Worm (Caenorhabditis elegans): ENCODE results near the gene F23B12.4.
"Not testable (repeated sequence)": the region's sequence is repeated elsewhere in the genome, so short reads cannot be mapped to it uniquely, and the experiment has no call there.

F23B12.4 gene

DNA sequence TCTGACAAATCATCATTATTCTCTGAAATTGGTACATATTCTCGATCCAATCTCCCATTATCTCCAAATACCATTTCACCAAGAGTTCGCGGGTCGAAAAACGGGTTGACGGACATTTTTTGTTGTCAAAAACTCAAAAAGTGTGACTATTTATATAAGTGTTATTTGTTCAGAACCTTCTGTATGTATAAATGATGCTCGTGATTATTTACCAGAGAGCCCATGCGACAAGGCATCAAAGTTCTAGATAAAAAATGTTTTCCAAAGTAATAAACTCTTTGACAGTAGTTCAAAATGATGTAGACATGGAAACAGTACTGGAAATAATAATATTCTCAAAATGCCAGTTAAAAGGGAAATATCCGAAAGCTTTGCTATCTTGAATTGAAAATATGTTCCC is 21.7 kb downstream of the F23B12.4 start:
- TF ChIP-seq ceh-63 (GFP tag; optimal IDR thresholded peaks at IDR 0.05) (no peak), fkh-8 (tag; optimal IDR thresholded peaks at IDR 0.05) (no peak), nhr-47 (tag; optimal IDR thresholded peaks at IDR 0.05) (no peak), skn-1 (tag; optimal IDR thresholded peaks at IDR 0.05) (peak; percentile 1)

DNA sequence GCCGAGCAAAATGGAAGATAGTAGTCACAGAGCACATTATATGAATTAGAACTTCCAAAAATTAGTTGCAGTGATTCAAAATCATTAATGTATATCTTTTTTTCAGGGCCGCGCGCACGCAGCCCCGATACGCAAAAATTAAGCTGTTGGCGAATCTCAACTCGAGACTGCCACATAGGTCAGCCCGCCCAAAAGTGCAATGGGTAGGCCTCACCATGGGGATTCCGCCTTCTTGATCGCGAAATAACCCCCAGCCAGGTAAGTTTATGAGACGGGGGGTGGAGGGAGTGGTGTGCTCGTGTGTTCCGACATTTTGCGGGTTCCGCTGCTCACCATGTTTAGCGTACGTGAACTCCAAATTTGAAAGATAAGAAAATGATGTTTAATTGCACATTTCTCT is 22.1 kb downstream of the F23B12.4 start, which contains the start of gene F08H9.3:
Gene F08H9.3 (minus strand): TSS at position 252 of the 400 bp plus-strand sequence.
- TF ChIP-seq nhr-90 (tag; optimal IDR thresholded peaks at IDR 0.05; ENCODE audit: poor library complexity), result peak; percentile 26
- peak; percentile 16 for TF ChIP-seq nhr-71 (tag; optimal IDR thresholded peaks at IDR 0.05)
- TF ChIP-seq efl-1 (optimal IDR thresholded peaks at IDR 0.05), result not testable (repeated sequence)
- TF ChIP-seq efl-1 (GFP tag; optimal IDR thresholded peaks at IDR 0.05 in 1 of 2), result peak in 1 of 2 experiments; percentile 84
- TF ChIP-seq snpc-4 (tag; optimal IDR thresholded peaks at IDR 0.05), result peak; percentile 86
- peak; percentile 85 for TF ChIP-seq elt-2 (tag; optimal IDR thresholded peaks at IDR 0.05)
- TF ChIP-seq nhr-20 (tag; optimal IDR thresholded peaks at IDR 0.05), result peak; percentile 9

DNA sequence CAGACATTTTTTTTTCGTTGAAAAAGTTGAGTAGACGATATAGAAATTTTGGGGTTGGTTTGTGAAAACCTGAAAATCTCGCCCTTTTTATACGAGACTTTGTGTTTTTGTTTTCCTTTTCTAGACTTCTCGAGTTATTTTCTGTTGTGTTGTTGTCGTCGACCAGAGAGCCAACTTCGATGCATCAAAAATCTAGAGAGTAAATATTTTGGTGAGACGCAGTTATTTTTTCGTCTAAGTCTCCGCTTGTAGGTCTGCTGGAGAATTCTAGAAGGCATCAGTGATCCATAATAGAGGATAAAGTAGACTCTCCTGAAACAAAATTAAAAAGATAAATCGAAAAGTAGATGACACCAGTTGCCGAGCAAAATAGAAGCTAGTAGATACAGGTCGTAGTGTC is 23.4 kb downstream of the F23B12.4 start, which contains the start of gene F08H9.4:
Gene F08H9.4 (minus strand): TSS at position 61 of the 400 bp plus-strand sequence.
- TF ChIP-seq skn-1 (tag; optimal IDR thresholded peaks at IDR 0.05) (no peak), ets-5 (GFP tag; IDR thresholded peaks at IDR 0.05) (no peak), lir-3 (tag; optimal IDR thresholded peaks at IDR 0.05; ENCODE audit: poor library complexity) (no peak), nhr-47 (tag; optimal IDR thresholded peaks at IDR 0.05) (no peak), tbx-2 (tag; optimal IDR thresholded peaks at IDR 0.05) (no peak), ama-1 (optimal IDR thresholded peaks at IDR 0.05) (no peak), mab-9 (GFP tag; IDR thresholded peaks at IDR 0.05) (no peak), zag-1 (tag; optimal IDR thresholded peaks at IDR 0.05) (no peak), xbp-1 (tag; optimal IDR thresholded peaks at IDR 0.05) (no peak), sptf-1 (tag; optimal IDR thresholded peaks at IDR 0.05) (no peak), pqm-1 (tag; optimal IDR thresholded peaks at IDR 0.05) (no peak), efl-3 (GFP tag; optimal IDR thresholded peaks at IDR 0.05) (no peak), hlh-4 (tag; optimal IDR thresholded peaks at IDR 0.05) (no peak), mdl-1 (tag; optimal IDR thresholded peaks at IDR 0.05) (no peak)

- TF ChIP-seq mab-9 (GFP tag; IDR thresholded peaks at IDR 0.05), result no peak
- TF ChIP-seq unc-86 (tag; optimal IDR thresholded peaks at IDR 0.05), result no peak
- peak; percentile 76 for TF ChIP-seq nhr-19 (GFP tag; conservative IDR thresholded peaks at IDR 0.05)
- peak; percentile 65 for TF ChIP-seq grh-1 (GFP tag; IDR thresholded peaks at IDR 0.05)
- TF ChIP-seq egl-27 (tag; optimal IDR thresholded peaks at IDR 0.05), result no peak
- TF ChIP-seq pqm-1 (tag; optimal IDR thresholded peaks at IDR 0.05), result no peak
- TF ChIP-seq ces-1 (GFP tag; optimal IDR thresholded peaks at IDR 0.05), result no peak
- no peak for TF ChIP-seq lin-39 (tag; optimal IDR thresholded peaks at IDR 0.05)
- TF ChIP-seq blmp-1 (tag; optimal IDR thresholded peaks at IDR 0.05), result no peak
- no peak for TF ChIP-seq lir-3 (tag; optimal IDR thresholded peaks at IDR 0.05; ENCODE audit: poor library complexity)
- TF ChIP-seq unc-130 (tag; optimal IDR thresholded peaks at IDR 0.05), result no peak
- peak; percentile 66 for TF ChIP-seq snu-23 (GFP tag; optimal IDR thresholded peaks at IDR 0.05)
- TF ChIP-seq mep-1 (tag; optimal IDR thresholded peaks at IDR 0.05), result peak; percentile 4
- no peak for TF ChIP-seq aly-2 (tag; optimal IDR thresholded peaks at IDR 0.05)
- peak in 1 of 2 experiments; percentile 38 for TF ChIP-seq lin-35 (GFP tag; optimal IDR thresholded peaks at IDR 0.05)
- no peak for TF ChIP-seq tlp-1 (tag; optimal IDR thresholded peaks at IDR 0.05)
- no peak for TF ChIP-seq nhr-28 (tag; optimal IDR thresholded peaks at IDR 0.05)
- no peak for TF ChIP-seq nhr-237 (tag; optimal IDR thresholded peaks at IDR 0.05)
- no peak for TF ChIP-seq nhr-76 (tag; optimal IDR thresholded peaks at IDR 0.05)
- TF ChIP-seq dpl-1 (GFP tag; optimal IDR thresholded peaks at IDR 0.05), result peak in 1 of 3 experiments; percentile 27
- peak; percentile 42 for TF ChIP-seq lin-14 (GFP tag; optimal IDR thresholded peaks at IDR 0.05)
- peak; percentile 84 for TF ChIP-seq nhr-90 (tag; optimal IDR thresholded peaks at IDR 0.05; ENCODE audit: poor library complexity)
- no peak for TF ChIP-seq aha-1 (tag; optimal IDR thresholded peaks at IDR 0.05)
- TF ChIP-seq ceh-90 (tag; optimal IDR thresholded peaks at IDR 0.05), result no peak
- TF ChIP-seq ceh-88 (GFP tag; IDR thresholded peaks at IDR 0.05), result no peak
- peak; percentile 90 for TF ChIP-seq nhr-85 (tag)
- TF ChIP-seq irx-1 (tag; optimal IDR thresholded peaks at IDR 0.05), result no peak
- no peak for TF ChIP-seq isw-1 (GFP tag; IDR thresholded peaks at IDR 0.05)
- TF ChIP-seq snpc-4 (tag; optimal IDR thresholded peaks at IDR 0.05), result peak; percentile 97
- peak; percentile 58 for TF ChIP-seq swsn-7 (tag; optimal IDR thresholded peaks at IDR 0.05)
These were observed 27.4 kb downstream of the F23B12.4 start, which contains the start of gene srz-97 for ce11 chrV:14468196-14468874. srz-97 (minus strand) TSS chrV:14468246.
